Fruit fly (Drosophila melanogaster): ENCODE measurements around the gene CG7840.

CG7840 gene

DNA sequence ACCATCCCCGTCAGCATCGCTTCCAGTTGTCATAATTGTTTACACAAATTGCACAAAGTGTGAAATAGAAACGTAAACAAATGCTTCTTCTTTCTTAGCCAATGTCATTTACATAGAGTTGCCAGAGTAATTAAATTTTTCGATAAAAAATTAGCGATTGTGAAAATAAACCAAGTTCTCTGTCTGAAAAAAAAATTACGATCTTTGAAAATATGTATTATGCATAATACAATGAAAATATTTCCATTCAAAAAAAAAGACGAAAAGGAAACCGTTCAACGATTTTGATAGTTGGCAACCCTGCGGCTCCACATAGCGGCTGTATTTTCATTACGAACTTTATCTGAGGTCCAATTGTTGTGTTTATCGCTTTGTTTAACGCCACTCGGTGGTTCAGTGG lies 5.7 kb downstream of the CG7840 start, which contains the start of the genes CG7810 and CG7806 (continued):
- peak; percentile 65 for TF ChIP-seq CG8359 (GFP tag; optimal IDR thresholded peaks at IDR 0.05; ENCODE audit: borderline replicate concordance)
- peak; percentile 81 for TF ChIP-seq bcd (GFP tag; optimal IDR thresholded peaks at IDR 0.05)
- TF ChIP-seq CG10654 (GFP tag; optimal IDR thresholded peaks at IDR 0.05), result peak; percentile 86
- peak; percentile 84 for TF ChIP-seq Dip3 (GFP tag; optimal IDR thresholded peaks at IDR 0.05)
- 0 out of 2 replicates have a peak, but pooled peaks have one; percentile 31 for TF ChIP-seq toy (GFP tag; IDR thresholded peaks at IDR 0.05)
- TF ChIP-seq CG17568 (GFP tag; optimal IDR thresholded peaks at IDR 0.05), result no peak
- no peak for TF ChIP-seq Hr39 (optimal IDR thresholded peaks at IDR 0.05)
- peak; percentile 74 for TF ChIP-seq CG15696 (tag; optimal IDR thresholded peaks at IDR 0.05)
- peak; percentile 31 for TF ChIP-seq p53 (GFP tag; optimal IDR thresholded peaks at IDR 0.05)
- TF ChIP-seq wdn (GFP tag; IDR thresholded peaks at IDR 0.05), result peak; percentile 86
- TF ChIP-seq prd (optimal IDR thresholded peaks at IDR 0.05), result no peak
- peak; percentile 87 for TF ChIP-seq prd (GFP tag; IDR thresholded peaks at IDR 0.05)
- peak; percentile 86 for TF ChIP-seq zfh2 (GFP tag; optimal IDR thresholded peaks at IDR 0.05)
- TF ChIP-seq CG14014 (GFP tag; IDR thresholded peaks at IDR 0.05), result peak; percentile 90
- TF ChIP-seq Scr (GFP tag; IDR thresholded peaks at IDR 0.05; ENCODE audit: partially characterized antibody), result peak; percentile 56
- no peak for TF ChIP-seq Opbp (GFP tag; IDR thresholded peaks at IDR 0.05; ENCODE audit: partially characterized antibody)
- no peak for TF ChIP-seq abd-A (tag; optimal IDR thresholded peaks at IDR 0.05)
- peak; percentile 89 for TF ChIP-seq CG8924 (tag; optimal IDR thresholded peaks at IDR 0.05)
- peak; percentile 95 for TF ChIP-seq Ptx1 (GFP tag; IDR thresholded peaks at IDR 0.05)
- peak; percentile 52 for TF ChIP-seq unc-4 (GFP tag; IDR thresholded peaks at IDR 0.05; ENCODE audit: partially characterized antibody)
- TF ChIP-seq Sox102F (GFP tag; optimal IDR thresholded peaks at IDR 0.05), result peak; percentile 95
- no peak for TF ChIP-seq cg (GFP tag; optimal IDR thresholded peaks at IDR 0.05)
- TF ChIP-seq CG4404 (GFP tag; IDR thresholded peaks at IDR 0.05), result peak; percentile 60
- TF ChIP-seq BtbVII (GFP tag; optimal IDR thresholded peaks at IDR 0.05), result peak; percentile 86
- TF ChIP-seq BEAF-32 (GFP tag; optimal IDR thresholded peaks at IDR 0.05), result peak; percentile 49
- peak; percentile 24 for TF ChIP-seq Sry-β (GFP tag; optimal IDR thresholded peaks at IDR 0.05)
- TF ChIP-seq gfzf (GFP tag; optimal IDR thresholded peaks at IDR 0.05), result peak; percentile 39
- TF ChIP-seq CG30403 (GFP tag; optimal IDR thresholded peaks at IDR 0.05), result peak; percentile 93
- peak; percentile 97 for TF ChIP-seq Ets65A (GFP tag)
- peak; percentile 78 for TF ChIP-seq Nf-YC (tag; optimal IDR thresholded peaks at IDR 0.05)
- TF ChIP-seq Pdp1 (GFP tag; optimal IDR thresholded peaks at IDR 0.05), result peak; percentile 88 to 89
- peak; percentile 96 for TF ChIP-seq CG17328 (GFP tag; IDR thresholded peaks at IDR 0.05)
- peak; percentile 10; the same call in 1 of the 2 replicates for TF ChIP-seq gt (GFP tag; IDR thresholded peaks at IDR 0.05)
- peak; percentile 25 for TF ChIP-seq CG4282 (GFP tag; optimal IDR thresholded peaks at IDR 0.05)
- peak; percentile 93 for TF ChIP-seq tgo (GFP tag; IDR thresholded peaks at IDR 0.05)
- peak; percentile 30; the same call in 1 of the 2 replicates for TF ChIP-seq ro (GFP tag; IDR thresholded peaks at IDR 0.05)
- peak; percentile 99 for TF ChIP-seq CG17385 (GFP tag; optimal IDR thresholded peaks at IDR 0.05)
- peak; percentile 91 for TF ChIP-seq HLH3B (GFP tag; IDR thresholded peaks at IDR 0.05)
- no peak for TF ChIP-seq nerfin-2 (GFP tag; IDR thresholded peaks at IDR 0.05; ENCODE audit: partially characterized antibody)
- TF ChIP-seq CG2129 (GFP tag; IDR thresholded peaks at IDR 0.05; ENCODE audit: partially characterized antibody), result no peak
- TF ChIP-seq CG10543 (GFP tag; optimal IDR thresholded peaks at IDR 0.05), result peak; percentile 81
- no peak for TF ChIP-seq tio (GFP tag; optimal IDR thresholded peaks at IDR 0.05)
- TF ChIP-seq CG6272 (GFP tag; IDR thresholded peaks at IDR 0.05), result peak; percentile 69
- peak; percentile 80 for TF ChIP-seq CG12219 (GFP tag; optimal IDR thresholded peaks at IDR 0.05)
- no peak for TF ChIP-seq CG42726 (GFP tag; IDR thresholded peaks at IDR 0.05; ENCODE audit: partially characterized antibody)
- peak; percentile 86 for TF ChIP-seq CrebB (tag; optimal IDR thresholded peaks at IDR 0.05)
- TF ChIP-seq CG10462 (GFP tag; optimal IDR thresholded peaks at IDR 0.05), result peak; percentile 82
- no peak for TF ChIP-seq CG14965 (GFP tag; optimal IDR thresholded peaks at IDR 0.05; ENCODE audit: borderline replicate concordance)
- TF ChIP-seq sug (tag; optimal IDR thresholded peaks at IDR 0.05), result peak; percentile 84
- TF ChIP-seq CG10267 (tag; optimal IDR thresholded peaks at IDR 0.05), result peak; percentile 87

All from whole organism, embryonic.